Worm (Caenorhabditis elegans): Measurements from ENCODE around the gene F22H10.1.

ce11 chrX:16704086-16704485 lies 1.8 kb downstream of the F22H10.1 start:
- TF ChIP-seq lsy-2 (tag; optimal IDR thresholded peaks at IDR 0.05) (peak in 1 of 2 experiments; percentile 53), skn-1 (tag; optimal IDR thresholded peaks at IDR 0.05) (no peak), nhr-6 (tag; optimal IDR thresholded peaks at IDR 0.05) (no peak), nhr-237 (tag; optimal IDR thresholded peaks at IDR 0.05) (no peak), R02D3.7 (tag; optimal IDR thresholded peaks at IDR 0.05) (no peak), snpc-4 (tag; optimal IDR thresholded peaks at IDR 0.05) (no peak), nhr-23 (tag; optimal IDR thresholded peaks at IDR 0.05) (no peak), nhr-11 (tag; optimal IDR thresholded peaks at IDR 0.05) (no peak), unc-62 (GFP tag; optimal IDR thresholded peaks at IDR 0.05) (no peak), dmd-4 (tag; optimal IDR thresholded peaks at IDR 0.05) (no peak), F13H6.1 (tag; optimal IDR thresholded peaks at IDR 0.05) (peak; percentile 48)
